Worm (Caenorhabditis elegans) whole organism, mixed stage, embryonic: ENCODE measurements around the gene sec-22.

Experiments
- M03D4.4 ChIP-seq: sonication (generic microtip); optimal IDR thresholded peaks from 2 replicates; lab custom pipeline; 2017; ENCODE audit warnings: mild to moderate bottlenecking, missing genetic modification characterization, missing compliant biosample characterization
- blmp-1 ChIP-seq: fragments of 150-350 bp; optimal IDR thresholded peaks from 2 replicates; lab custom pipeline; 2014; ENCODE audit warnings: missing biosample characterization, missing genetic modification characterization
- ceh-39 ChIP-seq: fragments of 150-350 bp; optimal IDR thresholded peaks from 2 replicates; lab custom pipeline; 2014; ENCODE audit warnings: missing biosample characterization, missing genetic modification characterization
- ceh-83 ChIP-seq: fragments of 200-800 bp; sonication (Bioruptor generic); optimal IDR thresholded peaks from 2 replicates; lab custom pipeline; 2018; ENCODE audit warnings: mild to moderate bottlenecking, missing genetic modification characterization, missing compliant biosample characterization
- drap-1 ChIP-seq: fragments of 200-800 bp; sonication (Bioruptor generic); optimal IDR thresholded peaks from 3 replicates; lab custom pipeline; 2018; ENCODE audit warnings: mild to moderate bottlenecking, missing genetic modification characterization, missing compliant biosample characterization
- elt-1 ChIP-seq: sonication (generic microtip); optimal IDR thresholded peaks from 2 replicates; lab custom pipeline; 2017; ENCODE audit warnings: missing genetic modification characterization, mild to moderate bottlenecking, missing compliant biosample characterization, antibody characterized with exemption, moderate library complexity, borderline replicate concordance; ENCODE audit not compliant: insufficient read depth
- elt-3 ChIP-seq: fragments of 150-350 bp; optimal IDR thresholded peaks from 2 replicates; lab custom pipeline; 2014; ENCODE audit warnings: missing biosample characterization, missing genetic modification characterization
- flh-1 ChIP-seq: fragments of 200-800 bp; sonication (Bioruptor generic); optimal IDR thresholded peaks from 2 replicates; lab custom pipeline; 2018; ENCODE audit warnings: mild to moderate bottlenecking, missing genetic modification characterization, moderate library complexity, missing compliant biosample characterization
- ham-2 ChIP-seq: fragments of 200-800 bp; sonication (Bioruptor generic); optimal IDR thresholded peaks from 2 replicates; lab custom pipeline; 2018; ENCODE audit warnings: mild to moderate bottlenecking, missing genetic modification characterization, missing compliant biosample characterization
- hlh-1 ChIP-seq: fragments of 150-350 bp; optimal IDR thresholded peaks from 2 replicates; lab custom pipeline; 2014; ENCODE audit warnings: missing biosample characterization, missing genetic modification reagents, missing genetic modification characterization
- lin-13 ChIP-seq: fragments of 150-350 bp; optimal IDR thresholded peaks from 2 replicates; lab custom pipeline; 2014; ENCODE audit warnings: missing biosample characterization, missing genetic modification characterization
- lin-32 ChIP-seq: fragments of 200-800 bp; sonication (Bioruptor generic); optimal IDR thresholded peaks from 2 replicates; lab custom pipeline; 2018; ENCODE audit warnings: mild to moderate bottlenecking, missing genetic modification characterization, missing compliant biosample characterization
- mep-1 ChIP-seq: fragments of 150-350 bp; optimal IDR thresholded peaks from 2 replicates; lab custom pipeline; 2017; ENCODE audit warnings: missing biosample characterization, missing genetic modification reagents, missing genetic modification characterization, inconsistent platforms
- mls-2 ChIP-seq: sonication (generic microtip); optimal IDR thresholded peaks from 2 replicates; lab custom pipeline; 2016; ENCODE audit warnings: mild to moderate bottlenecking, missing genetic modification characterization, moderate library complexity, missing compliant biosample characterization
- nhr-2 ChIP-seq: fragments of 150-350 bp; optimal IDR thresholded peaks from 2 replicates; lab custom pipeline; 2014; ENCODE audit warnings: missing biosample characterization, missing genetic modification characterization
- nhr-237 ChIP-seq: fragments of 150-350 bp; optimal IDR thresholded peaks from 2 replicates; lab custom pipeline; 2014; ENCODE audit warnings: missing biosample characterization, missing genetic modification characterization
- nhr-76 ChIP-seq: sonication (generic microtip); optimal IDR thresholded peaks from 2 replicates; lab custom pipeline; 2017; ENCODE audit warnings: missing biosample characterization, missing genetic modification characterization
- sem-2 ChIP-seq: fragments of 200-800 bp; sonication (Bioruptor generic); optimal IDR thresholded peaks from 2 replicates; lab custom pipeline; 2018; ENCODE audit warnings: mild to moderate bottlenecking, missing genetic modification characterization, missing compliant biosample characterization
- snpc-4 ChIP-seq: fragments of 150-350 bp; optimal IDR thresholded peaks from 2 replicates; lab custom pipeline; 2014; ENCODE audit warnings: missing biosample characterization, missing genetic modification characterization
- sptf-1 ChIP-seq: sonication (generic microtip); optimal IDR thresholded peaks from 2 replicates; lab custom pipeline; 2017; ENCODE audit warnings: mild to moderate bottlenecking, missing genetic modification characterization, moderate library complexity, missing compliant biosample characterization
- tbx-8 ChIP-seq: fragments of 200-800 bp; sonication (Bioruptor generic); optimal IDR thresholded peaks from 2 replicates; lab custom pipeline; 2018; ENCODE audit warnings: mild to moderate bottlenecking, missing genetic modification characterization, moderate library complexity, missing compliant biosample characterization
- unc-120 ChIP-seq: sonication (generic microtip); optimal IDR thresholded peaks from 2 replicates; lab custom pipeline; 2017; ENCODE audit warnings: missing genetic modification characterization, missing compliant biosample characterization; ENCODE audit not compliant: poor library complexity, severe bottlenecking
- unc-62 ChIP-seq: fragments of 150-350 bp; optimal IDR thresholded peaks from 2 replicates; lab custom pipeline; 2014; ENCODE audit warnings: missing biosample characterization, missing genetic modification reagents, missing genetic modification characterization
- zip-8 ChIP-seq: fragments of 150-350 bp; optimal IDR thresholded peaks from 2 replicates; lab custom pipeline; 2014; ENCODE audit warnings: missing biosample characterization, missing genetic modification characterization
- ztf-11 ChIP-seq: fragments of 150-350 bp; optimal IDR thresholded peaks from 2 replicates; lab custom pipeline; 2014; ENCODE audit warnings: missing biosample characterization, missing genetic modification characterization

The sec-22 gene

DNA sequence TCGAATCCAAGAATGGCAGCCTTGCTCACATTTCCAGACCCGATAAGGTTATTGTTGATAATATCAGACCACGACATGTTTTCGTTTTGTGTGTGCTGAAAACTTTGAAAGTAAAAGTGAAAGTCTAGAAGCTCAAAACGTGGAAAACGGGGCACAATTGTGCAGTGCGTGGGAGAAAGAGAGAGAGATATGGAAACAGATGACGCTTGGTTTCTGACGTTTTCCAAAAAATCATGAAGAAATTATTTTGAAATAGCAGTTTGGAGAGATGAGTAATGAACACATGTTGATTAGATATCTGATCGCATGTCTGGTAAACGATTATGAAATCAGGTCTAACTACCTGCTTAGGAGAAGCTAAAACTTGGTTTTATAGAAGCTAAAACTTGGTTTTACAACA lies 45.2 kb downstream of the sec-22 start, which contains the start of gene pfn-3:
Gene pfn-3 (minus strand): TSS at position 101 of the 400 bp plus-strand sequence.
- TF ChIP-seq tbx-8 (GFP tag; lab: Kevin White, UChicago), result no peak
- TF ChIP-seq unc-120 (tag; lab: Kevin White, UChicago), result peak; percentile 45
- TF ChIP-seq ceh-83, result no peak
- TF ChIP-seq unc-62 (GFP tag; lab: Kevin White, UChicago), result peak; percentile 14
- TF ChIP-seq hlh-1 (tag; lab: Kevin White, UChicago), result peak; percentile 33
- TF ChIP-seq, all 35 proteins: peak for 3

DNA sequence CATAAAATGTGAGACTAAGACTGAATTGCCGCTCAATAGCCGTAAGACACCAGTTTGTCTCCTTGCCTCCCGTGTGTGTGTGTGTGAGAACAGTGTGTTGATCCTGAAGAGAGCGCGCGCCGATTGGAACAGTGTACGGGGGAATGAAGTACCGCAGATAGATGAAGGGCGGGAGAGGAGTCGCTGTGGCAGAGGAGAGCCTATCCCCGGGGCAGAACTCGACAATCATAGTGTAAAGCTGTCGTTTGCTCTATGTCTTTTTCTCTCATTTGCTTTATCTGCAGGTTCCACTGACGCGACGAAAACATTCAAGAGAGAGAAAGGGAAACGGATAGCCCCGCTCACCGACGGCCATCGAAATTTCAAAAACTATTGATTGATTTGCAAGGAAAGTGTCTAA lies 46.6 kb downstream of the sec-22 start:
- TF ChIP-seq unc-62 (GFP tag; lab: Kevin White, UChicago) (peak; percentile 64), nhr-237 (tag; lab: Kevin White, UChicago) (no peak), blmp-1 (tag; lab: Kevin White, UChicago) (no peak), snpc-4 (no peak), ham-2 (GFP tag; lab: Kevin White, UChicago) (no peak), ztf-11 (tag; lab: Kevin White, UChicago) (no peak), elt-1 (tag; lab: Kevin White, UChicago) (no peak), sptf-1 (tag; lab: Kevin White, UChicago) (no peak), mep-1 (tag; lab: Kevin White, UChicago) (peak; percentile 24), mls-2 (no peak), lin-13 (tag; lab: Kevin White, UChicago) (no peak), ceh-83 (no peak), unc-120 (tag; lab: Kevin White, UChicago) (peak; percentile 95), flh-1 (GFP tag; lab: Kevin White, UChicago) (no peak), drap-1 (peak; percentile 30), nhr-2 (tag; lab: Kevin White, UChicago) (no peak), M03D4.4 (tag; lab: Kevin White, UChicago) (peak; percentile 45), hlh-1 (tag; lab: Kevin White, UChicago) (peak; percentile 37)

DNA sequence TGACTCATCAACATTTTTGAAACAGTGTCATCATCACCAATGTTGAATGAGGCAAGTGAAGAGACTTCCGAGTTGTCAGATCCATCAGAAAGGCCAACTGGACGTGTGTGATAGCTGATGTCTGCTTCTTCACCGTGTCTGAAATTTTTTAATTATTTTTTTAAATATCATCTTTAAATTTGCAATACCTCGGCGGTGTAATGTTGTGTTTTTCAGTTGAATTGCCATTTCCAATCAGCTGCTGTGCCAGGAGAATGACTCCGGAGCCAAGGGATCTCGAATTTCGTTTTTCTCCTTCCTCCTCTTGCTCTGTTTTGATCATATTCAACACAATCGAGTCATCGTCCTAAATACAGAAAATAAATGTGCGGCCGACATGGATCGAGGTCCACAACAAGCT lies 49.7 kb downstream of the sec-22 start:
- no peak for TF ChIP-seq lin-13 (tag; lab: Kevin White, UChicago)
- no peak for TF ChIP-seq ceh-39
- no peak for TF ChIP-seq mep-1 (tag; lab: Kevin White, UChicago)
- TF ChIP-seq elt-3 (tag; lab: Kevin White, UChicago), result no peak
- no peak for TF ChIP-seq unc-120 (tag; lab: Kevin White, UChicago)
- TF ChIP-seq blmp-1 (tag; lab: Kevin White, UChicago), result no peak
- no peak for TF ChIP-seq sem-2 (GFP tag; lab: Kevin White, UChicago)
- no peak for TF ChIP-seq ceh-83
- no peak for TF ChIP-seq lin-32 (GFP tag; lab: Kevin White, UChicago)
- no peak for TF ChIP-seq ztf-11 (tag; lab: Kevin White, UChicago)
- no peak for TF ChIP-seq tbx-8 (GFP tag; lab: Kevin White, UChicago)
- TF ChIP-seq zip-8 (tag; lab: Kevin White, UChicago), result no peak
- TF ChIP-seq unc-62 (GFP tag; lab: Kevin White, UChicago), result no peak
- TF ChIP-seq nhr-2 (tag; lab: Kevin White, UChicago), result no peak

DNA sequence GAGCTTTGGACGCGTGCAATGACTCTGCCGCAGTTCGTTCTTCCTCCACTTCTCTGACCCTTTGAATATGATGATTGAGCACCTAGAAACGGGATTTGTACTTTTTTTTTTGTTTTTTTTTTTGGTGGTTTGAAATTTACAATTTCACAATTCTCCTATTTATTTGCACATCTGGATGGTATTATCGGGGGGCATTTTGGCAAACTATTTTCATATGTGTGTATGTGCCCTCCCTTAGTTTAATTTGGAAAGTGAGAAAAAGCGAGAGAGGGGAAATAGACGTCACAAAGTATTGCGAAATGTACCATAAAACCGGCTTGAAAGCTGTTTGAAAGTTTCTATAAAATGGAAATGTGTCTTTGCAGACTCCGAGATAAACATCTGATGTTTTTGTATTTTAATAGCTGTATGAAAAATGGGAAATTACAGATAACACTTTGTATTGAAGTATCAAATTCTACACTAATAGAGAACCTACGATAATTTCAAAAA lies 51.1 kb downstream of the sec-22 start:
- no peak for TF ChIP-seq nhr-76 (tag; lab: Kevin White, UChicago)
- TF ChIP-seq ztf-11 (tag; lab: Kevin White, UChicago), result no peak
- no peak for TF ChIP-seq mep-1 (tag; lab: Kevin White, UChicago)
